Worm (Caenorhabditis elegans) whole organism, late embryonic: ENCODE results near the gene glb-15.

Experiments used
- C38D4.7 ChIP-seq: fragments of 200-800 bp; sonication (Bioruptor generic); optimal IDR thresholded peaks from 2 replicates; lab custom pipeline; 2018; ENCODE audit warnings: mild to moderate bottlenecking, missing genetic modification characterization, moderate library complexity, missing compliant biosample characterization
- K02D7.2 ChIP-seq: sonication (generic microtip); optimal IDR thresholded peaks from 2 replicates; lab custom pipeline; 2017; ENCODE audit warnings: mild to moderate bottlenecking, missing genetic modification characterization, missing compliant biosample characterization
- K09A11.1 ChIP-seq: sonication (generic microtip); optimal IDR thresholded peaks from 2 replicates; lab custom pipeline; 2017; ENCODE audit warnings: antibody characterized with exemption, mild to moderate bottlenecking, missing genetic modification characterization, missing compliant biosample characterization; ENCODE audit not compliant: insufficient read depth
- Y22D7AL.16 ChIP-seq: sonication (generic microtip); optimal IDR thresholded peaks from 2 replicates; lab custom pipeline; 2016; ENCODE audit warnings: missing genetic modification characterization, missing compliant biosample characterization
- ama-1 ChIP-seq: fragments of 150-350 bp; optimal IDR thresholded peaks from 2 replicates; lab custom pipeline; 2014
- ceh-14 ChIP-seq: sonication (generic microtip); optimal IDR thresholded peaks from 2 replicates; lab custom pipeline; 2016; ENCODE audit warnings: missing genotype, missing genetic modification characterization, missing compliant biosample characterization
- ceh-18 ChIP-seq: sonication (generic microtip); optimal IDR thresholded peaks from 2 replicates; lab custom pipeline; 2016; ENCODE audit warnings: missing genetic modification characterization, missing compliant biosample characterization
- ceh-2 ChIP-seq: sonication (generic microtip); optimal IDR thresholded peaks from 2 replicates; lab custom pipeline; 2016; ENCODE audit warnings: missing genotype, missing genetic modification characterization, missing compliant biosample characterization
- ceh-24 ChIP-seq: sonication (generic microtip); optimal IDR thresholded peaks from 2 replicates; lab custom pipeline; 2016; ENCODE audit warnings: mild to moderate bottlenecking, missing genetic modification characterization, missing compliant biosample characterization
- ceh-30 ChIP-seq: fragments of 150-350 bp; optimal IDR thresholded peaks from 2 replicates; lab custom pipeline; 2014; ENCODE audit warnings: missing biosample characterization, missing genetic modification characterization
- ceh-34 ChIP-seq: sonication (generic microtip); optimal IDR thresholded peaks from 2 replicates; lab custom pipeline; 2016; ENCODE audit warnings: mild to moderate bottlenecking, missing genetic modification characterization, missing compliant biosample characterization
- ceh-6 ChIP-seq: fragments of 200-800 bp; sonication (Bioruptor generic); optimal IDR thresholded peaks from 2 replicates; lab custom pipeline; 2018; ENCODE audit warnings: mild to moderate bottlenecking, missing genetic modification characterization, missing compliant biosample characterization
- che-1 ChIP-seq: sonication (generic microtip); optimal IDR thresholded peaks from 2 replicates; lab custom pipeline; 2016; ENCODE audit warnings: mild to moderate bottlenecking, missing genetic modification characterization, missing compliant biosample characterization
- dve-1 ChIP-seq: sonication (generic microtip); optimal IDR thresholded peaks from 2 replicates; lab custom pipeline; 2017; ENCODE audit warnings: antibody characterized with exemption, mild to moderate bottlenecking, missing genetic modification characterization, missing compliant biosample characterization
- elt-2 ChIP-seq: sonication (generic microtip); optimal IDR thresholded peaks from 2 replicates; lab custom pipeline; 2016; ENCODE audit warnings: missing genetic modification reagents, missing genetic modification characterization, missing compliant biosample characterization
- ets-4 ChIP-seq: sonication (generic microtip); optimal IDR thresholded peaks from 2 replicates; lab custom pipeline; 2016; ENCODE audit warnings: missing genetic modification characterization, missing compliant biosample characterization
- gmeb-2 ChIP-seq: sonication (generic microtip); optimal IDR thresholded peaks from 2 replicates; lab custom pipeline; 2016; ENCODE audit warnings: missing genetic modification characterization, inconsistent platforms, missing compliant biosample characterization
- hlh-13 ChIP-seq: fragments of 200-800 bp; sonication (Bioruptor generic); optimal IDR thresholded peaks from 2 replicates; lab custom pipeline; 2018; ENCODE audit warnings: mild to moderate bottlenecking, missing genetic modification characterization, missing compliant biosample characterization
- hlh-6 ChIP-seq: sonication (generic microtip); optimal IDR thresholded peaks from 2 replicates; lab custom pipeline; 2016; ENCODE audit warnings: missing genotype, missing genetic modification characterization, missing compliant biosample characterization
- madf-2 ChIP-seq: sonication (generic microtip); optimal IDR thresholded peaks from 2 replicates; lab custom pipeline; 2017; ENCODE audit warnings: missing genetic modification characterization, missing compliant biosample characterization
- nhr-11 ChIP-seq: fragments of 150-350 bp; optimal IDR thresholded peaks from 2 replicates; lab custom pipeline; 2014; ENCODE audit warnings: missing biosample characterization, missing genetic modification characterization
- npax-4 ChIP-seq: sonication (generic microtip); optimal IDR thresholded peaks from 2 replicates; lab custom pipeline; 2016; ENCODE audit warnings: missing genetic modification characterization, missing compliant biosample characterization
- pqm-1 ChIP-seq: sonication (generic microtip); optimal IDR thresholded peaks from 2 replicates; lab custom pipeline; 2016; ENCODE audit warnings: missing genetic modification characterization, missing compliant biosample characterization
- pros-1 ChIP-seq: fragments of 150-350 bp; optimal IDR thresholded peaks from 2 replicates; lab custom pipeline; 2014; ENCODE audit warnings: missing biosample characterization, missing genetic modification reagents, missing genetic modification characterization
- ref-2 ChIP-seq: sonication (generic microtip); optimal IDR thresholded peaks from 2 replicates; lab custom pipeline; 2016; ENCODE audit warnings: missing genetic modification characterization, missing compliant biosample characterization
- rnt-1 ChIP-seq: sonication (generic microtip); optimal IDR thresholded peaks from 2 replicates; lab custom pipeline; 2016; ENCODE audit warnings: missing genetic modification characterization, missing compliant biosample characterization
- sdc-2 ChIP-seq: sonication (generic microtip); optimal IDR thresholded peaks from 2 replicates; lab custom pipeline; 2016; ENCODE audit warnings: missing genotype, missing genetic modification characterization, missing compliant biosample characterization
- sox-4 ChIP-seq: sonication (generic microtip); optimal IDR thresholded peaks from 2 replicates; lab custom pipeline; 2017; ENCODE audit warnings: mild to moderate bottlenecking, missing genetic modification characterization, inconsistent platforms, missing compliant biosample characterization
- syd-9 ChIP-seq: sonication (generic microtip); optimal IDR thresholded peaks from 2 replicates; lab custom pipeline; 2016; ENCODE audit warnings: mild to moderate bottlenecking, missing genetic modification characterization, moderate library complexity, missing compliant biosample characterization
- tbx-2 ChIP-seq: sonication (generic microtip); optimal IDR thresholded peaks from 2 replicates; lab custom pipeline; 2016; ENCODE audit warnings: missing genetic modification characterization, missing compliant biosample characterization
- tbx-7 ChIP-seq: sonication (generic microtip); optimal IDR thresholded peaks from 2 replicates; lab custom pipeline; 2016; ENCODE audit warnings: missing genotype, missing genetic modification characterization, missing compliant biosample characterization
- zip-5 ChIP-seq: sonication (generic microtip); optimal IDR thresholded peaks from 2 replicates; lab custom pipeline; 2016; ENCODE audit warnings: missing genetic modification characterization, missing compliant biosample characterization

glb-15 gene

DNA sequence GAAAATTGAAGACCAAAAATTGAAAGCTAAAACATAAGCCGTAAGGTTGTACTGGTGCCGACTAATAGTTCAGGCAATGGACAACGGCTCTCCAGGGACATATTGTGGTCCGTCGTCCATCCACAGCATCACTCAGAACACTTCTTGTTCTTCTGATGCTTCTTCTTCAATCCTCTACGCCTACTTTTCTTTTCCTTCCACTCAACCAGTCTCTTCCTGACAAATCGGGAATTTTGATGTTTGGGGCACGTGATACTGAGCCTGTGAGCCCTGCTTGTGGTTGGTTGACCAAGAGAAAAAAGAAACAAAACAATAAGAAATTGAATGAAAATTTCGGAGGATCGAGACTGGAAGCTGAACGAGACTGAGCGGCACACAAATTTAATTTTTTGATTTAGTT lies 3.2 kb upstream of the glb-15 start:
- TF ChIP-seq pqm-1 (tag; lab: Kevin White, UChicago) (no peak), tbx-2 (no peak), ceh-30 (no peak), ceh-2 (tag; lab: Kevin White, UChicago) (no peak), ceh-24 (tag; lab: Kevin White, UChicago) (no peak), pros-1 (no peak), elt-2 (tag; lab: Kevin White, UChicago) (no peak), C38D4.7 (GFP tag; lab: Kevin White, UChicago) (no peak)

DNA sequence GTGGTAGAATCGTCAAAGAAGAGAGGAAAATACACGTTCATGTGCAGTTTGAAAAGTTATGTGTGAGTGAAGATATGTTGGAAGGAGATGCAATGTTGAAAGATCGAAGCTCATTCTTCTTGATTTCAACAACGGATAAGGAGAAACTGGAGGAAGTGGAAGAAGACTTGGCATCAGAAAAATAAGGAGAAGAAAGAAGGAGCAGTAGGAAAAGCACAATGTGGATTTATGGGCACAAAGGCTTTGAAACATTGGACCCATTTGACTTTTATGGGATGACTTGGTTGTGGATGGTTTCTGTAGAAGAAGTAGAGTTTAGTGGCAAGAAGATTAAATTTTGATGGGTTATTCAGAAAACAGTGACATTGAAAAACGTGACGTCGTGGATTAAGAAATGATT lies 2.0 kb upstream of the glb-15 start:
- TF ChIP-seq sdc-2 (tag; lab: Kevin White, UChicago): no peak
- no peak for TF ChIP-seq npax-4 (tag; lab: Kevin White, UChicago)
- TF ChIP-seq syd-9 (tag; lab: Kevin White, UChicago): no peak
- TF ChIP-seq zip-5: no peak
- no peak for TF ChIP-seq rnt-1 (tag; lab: Kevin White, UChicago)
- TF ChIP-seq ama-1 (lab: Kevin White, UChicago): no peak

DNA sequence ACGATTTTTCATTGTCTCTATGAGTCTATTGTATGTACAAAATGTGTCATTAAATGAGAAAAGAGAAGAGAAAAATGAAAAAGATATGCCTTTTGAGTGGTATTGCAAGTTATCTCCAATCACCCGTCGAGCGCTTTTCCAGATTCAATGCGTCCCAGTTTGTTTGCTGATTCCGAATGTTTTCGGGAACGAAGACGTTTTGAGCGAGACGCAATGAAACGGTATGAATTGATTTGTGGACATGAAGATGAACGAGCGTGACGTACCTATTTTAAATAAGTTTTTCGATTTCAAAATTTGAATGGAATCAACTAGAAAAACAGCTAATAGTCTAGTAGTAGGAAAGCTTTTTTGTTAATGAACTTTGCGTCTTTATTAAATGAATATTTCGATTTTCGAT lies 1.3 kb downstream of the glb-15 start:
- TF ChIP-seq tbx-7 (tag; lab: Kevin White, UChicago): no peak
- TF ChIP-seq rnt-1 (tag; lab: Kevin White, UChicago): no peak

DNA sequence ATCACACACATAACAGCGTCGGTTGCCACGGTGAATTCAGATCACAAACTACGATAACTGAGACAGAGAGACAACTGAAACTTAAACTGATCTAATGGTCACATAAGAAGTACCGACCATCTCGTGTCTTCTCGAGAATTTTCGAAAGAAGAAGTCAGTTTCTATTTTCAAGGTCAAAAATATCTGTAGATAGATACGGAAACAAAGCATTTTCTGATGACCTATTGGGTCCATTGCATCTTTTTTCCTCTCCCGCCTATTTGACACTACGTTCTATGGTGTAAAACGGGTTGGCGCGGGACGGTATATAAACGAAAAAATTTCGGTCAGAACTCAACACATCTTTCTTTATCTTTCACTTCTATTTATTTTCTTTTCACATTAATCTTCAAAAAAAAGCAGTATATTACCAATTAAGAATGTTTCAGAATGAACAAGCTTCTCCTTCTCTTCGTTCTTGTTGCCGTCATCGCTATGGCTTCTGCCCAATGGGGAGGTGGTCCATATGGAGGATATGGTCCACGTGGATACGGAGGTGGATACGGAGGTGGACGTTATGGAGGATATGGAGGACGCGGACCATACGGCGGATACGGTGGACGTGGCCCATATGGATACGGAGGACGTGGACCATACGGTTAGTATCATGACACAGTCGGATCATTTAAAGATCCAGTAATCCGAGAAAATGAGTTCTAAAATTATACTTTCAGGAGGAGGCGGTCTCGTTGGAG lies 2.0 kb downstream of the glb-15 start, which contains the start of gene nlp-24:
TSS of gene nlp-24 (plus strand) at position 429 of the 734 bp plus-strand sequence.
- no peak for TF ChIP-seq pros-1
- no peak for TF ChIP-seq sox-4 (tag; lab: Kevin White, UChicago)
- no peak for TF ChIP-seq sdc-2 (tag; lab: Kevin White, UChicago)
- no peak for TF ChIP-seq ref-2
- TF ChIP-seq ceh-6 (GFP tag; lab: Kevin White, UChicago): no peak
- no peak for TF ChIP-seq npax-4 (tag; lab: Kevin White, UChicago)
- TF ChIP-seq tbx-2: no peak
- TF ChIP-seq che-1 (tag; lab: Kevin White, UChicago): no peak
- TF ChIP-seq gmeb-2 (tag; lab: Kevin White, UChicago): no peak
- TF ChIP-seq K02D7.2 (tag; lab: Kevin White, UChicago): no peak
- no peak for TF ChIP-seq dve-1 (tag; lab: Kevin White, UChicago)
- no peak for TF ChIP-seq madf-2 (tag; lab: Kevin White, UChicago)
- no peak for TF ChIP-seq nhr-11
- TF ChIP-seq hlh-13 (GFP tag; lab: Kevin White, UChicago): no peak

DNA sequence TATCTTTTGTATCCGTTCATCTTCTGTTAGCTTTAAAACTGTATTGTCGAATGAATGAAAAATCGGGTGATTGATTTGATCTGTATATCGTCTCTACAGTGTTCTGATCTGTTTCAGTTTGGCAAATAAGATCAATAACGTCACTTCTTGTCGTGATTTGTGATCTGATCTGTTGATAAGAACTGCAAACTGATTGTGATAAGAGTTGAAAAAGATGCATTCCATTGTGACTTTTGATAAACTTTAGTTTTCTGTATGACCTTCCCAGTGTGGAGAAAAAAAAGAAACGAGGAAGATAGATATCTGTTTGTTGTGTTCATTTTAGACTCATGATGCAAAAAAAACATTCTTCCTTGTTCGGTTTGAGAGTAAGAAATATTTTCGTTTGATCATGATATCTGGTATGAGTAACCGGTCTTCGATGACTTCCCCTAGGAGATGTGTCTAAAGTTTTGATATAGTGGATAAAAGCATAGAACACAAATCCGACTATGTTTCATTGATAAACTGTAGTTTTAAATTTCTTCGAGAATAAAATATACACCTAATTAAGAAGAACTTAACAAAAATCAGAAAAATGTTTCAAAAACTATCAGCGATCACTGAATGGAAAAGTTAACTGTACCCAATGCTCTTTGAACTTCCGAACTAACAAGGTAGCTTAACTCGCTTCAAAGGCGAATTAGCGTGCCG lies 3.1 kb downstream of the glb-15 start:
- TF ChIP-seq elt-2 (tag; lab: Kevin White, UChicago): peak; percentile 80
- no peak for TF ChIP-seq K09A11.1 (tag; lab: Kevin White, UChicago)
- TF ChIP-seq zip-5: no peak
- TF ChIP-seq, all 69 proteins: peak for 1

DNA sequence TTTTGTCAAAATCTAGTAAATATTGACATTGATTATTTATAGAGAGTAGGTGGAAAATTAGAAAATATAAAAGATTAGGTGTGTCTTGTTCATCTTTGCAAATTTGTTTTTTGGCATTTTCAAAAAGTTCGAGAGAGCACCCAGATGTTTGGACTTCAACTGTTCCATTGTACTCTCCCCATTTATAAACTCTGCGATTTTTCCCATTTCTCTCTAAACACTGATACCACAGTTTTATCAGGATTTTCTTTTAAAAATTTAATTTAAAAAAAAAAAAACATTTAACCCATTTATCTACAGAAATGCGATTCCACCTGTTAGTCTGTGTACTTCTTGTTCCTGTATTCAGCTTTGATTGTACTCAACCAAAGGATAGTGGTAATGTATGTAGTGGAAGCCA lies 5.1 kb downstream of the glb-15 start, which contains the start of gene tag-290:
TSS of gene tag-290 (plus strand) at position 301 of the 400 bp plus-strand sequence.
- no peak for TF ChIP-seq pros-1
- no peak for TF ChIP-seq ets-4 (tag; lab: Kevin White, UChicago)
- no peak for TF ChIP-seq hlh-6 (tag; lab: Kevin White, UChicago)
- TF ChIP-seq ceh-14: no peak
- TF ChIP-seq ceh-34 (tag; lab: Kevin White, UChicago): no peak
- no peak for TF ChIP-seq sdc-2 (tag; lab: Kevin White, UChicago)
- TF ChIP-seq Y22D7AL.16 (tag; lab: Kevin White, UChicago): no peak
- no peak for TF ChIP-seq gmeb-2 (tag; lab: Kevin White, UChicago)
- no peak for TF ChIP-seq ceh-18 (tag; lab: Kevin White, UChicago)
- TF ChIP-seq pqm-1 (tag; lab: Kevin White, UChicago): no peak
- TF ChIP-seq ref-2: no peak
- no peak for TF ChIP-seq dve-1 (tag; lab: Kevin White, UChicago)
